Worm (Caenorhabditis elegans) whole organism, midembryonic: ENCODE measurements around the gene best-5.

Source experiments
- T22C8.4 ChIP-seq: fragments of 200-800 bp; sonication (Bioruptor generic); IDR thresholded peaks from 2 replicates; pipeline ENCODE4 v1.3.6; 2022; ENCODE audit warnings: missing genetic modification characterization, missing compliant biosample characterization
- cog-1 ChIP-seq: sonication (generic microtip); optimal IDR thresholded peaks from 2 replicates; lab custom pipeline; 2016; ENCODE audit warnings: missing genetic modification characterization, missing compliant biosample characterization
- flt-1 ChIP-seq: fragments of 200-800 bp; sonication (Bioruptor generic); IDR thresholded peaks from 2 replicates; pipeline ENCODE4 v1.3.6; 2022; ENCODE audit warnings: missing genetic modification characterization, missing compliant biosample characterization
- klf-2 ChIP-seq: fragments of 200-800 bp; sonication (Bioruptor generic); conservative IDR thresholded peaks from 2 replicates; pipeline ENCODE4 v1.3.6; 2022; ENCODE audit warnings: missing genetic modification reagents, missing genetic modification characterization, missing compliant biosample characterization
- med-1 ChIP-seq: sonication (generic microtip); optimal IDR thresholded peaks from 2 replicates; lab custom pipeline; 2017; ENCODE audit warnings: missing genetic modification characterization, mild to moderate bottlenecking, missing compliant biosample characterization, antibody characterized with exemption, missing genetic modification reagents; ENCODE audit not compliant: insufficient read depth
- ref-1 ChIP-seq: fragments of 200-800 bp; sonication (Bioruptor generic); conservative IDR thresholded peaks from 2 replicates; pipeline ENCODE4 v1.3.6; 2022; ENCODE audit warnings: missing genetic modification reagents, missing genetic modification characterization, missing compliant biosample characterization

ce11 chrIII:9700114-9700690 is 10.1 kb upstream of the best-5 start:
- TF ChIP-seq med-1 (GFP tag; lab: Kevin White, UChicago) (no peak), T22C8.4 (no peak), flt-1 (GFP tag; lab: Robert Waterston, UW) (no peak), ref-1 (GFP tag; lab: Robert Waterston, UW) (no peak), klf-2 (GFP tag; lab: Robert Waterston, UW) (no peak), cog-1 (tag; lab: Kevin White, UChicago) (no peak)
